Fruit fly (Drosophila melanogaster) whole organism, pupa: ENCODE results near the gene CG34299.

Experiments used
- CG10348 ChIP-seq: fragments of 200-800 bp; sonication (Bioruptor generic); IDR thresholded peaks from 2 replicates; pipeline ENCODE4 v1.3.6; 2022; ENCODE audit warnings: missing biosample characterization, missing genetic modification characterization
- CG14655 ChIP-seq: fragments of 200-800 bp; sonication (Bioruptor generic); optimal IDR thresholded peaks from 3 replicates; lab custom pipeline; 2017; ENCODE audit warnings: mild to moderate bottlenecking, missing biosample characterization, missing genetic modification reagents, missing genetic modification characterization
- CG15710 ChIP-seq: fragments of 200-800 bp; sonication (Bioruptor generic); optimal IDR thresholded peaks from 2 replicates; lab custom pipeline; 2018; ENCODE audit warnings: missing biosample characterization, mild to moderate bottlenecking, missing genetic modification characterization, moderate library complexity
- CG32121 ChIP-seq: fragments of 200-800 bp; sonication (Bioruptor generic); IDR thresholded peaks from 2 replicates; pipeline ENCODE4 v1.3.6; 2022; ENCODE audit warnings: missing biosample characterization, missing genetic modification characterization
- Snoo ChIP-seq: fragments of 200-800 bp; sonication (Bioruptor generic); optimal IDR thresholded peaks from 3 replicates; lab custom pipeline; 2017; ENCODE audit warnings: missing biosample characterization, mild to moderate bottlenecking, missing genetic modification characterization, inconsistent platforms
- fd96Ca ChIP-seq: fragments of 200-800 bp; sonication (Bioruptor generic); IDR thresholded peaks from 3 replicates; pipeline ENCODE4 v1.3.6; 2022; ENCODE audit warnings: missing biosample characterization, missing genetic modification characterization
- rn ChIP-seq: fragments of 200-800 bp; sonication (Bioruptor generic); IDR thresholded peaks from 2 replicates; pipeline ENCODE4 v1.3.6; 2022; ENCODE audit warnings: missing biosample characterization, missing genetic modification characterization

DNA sequence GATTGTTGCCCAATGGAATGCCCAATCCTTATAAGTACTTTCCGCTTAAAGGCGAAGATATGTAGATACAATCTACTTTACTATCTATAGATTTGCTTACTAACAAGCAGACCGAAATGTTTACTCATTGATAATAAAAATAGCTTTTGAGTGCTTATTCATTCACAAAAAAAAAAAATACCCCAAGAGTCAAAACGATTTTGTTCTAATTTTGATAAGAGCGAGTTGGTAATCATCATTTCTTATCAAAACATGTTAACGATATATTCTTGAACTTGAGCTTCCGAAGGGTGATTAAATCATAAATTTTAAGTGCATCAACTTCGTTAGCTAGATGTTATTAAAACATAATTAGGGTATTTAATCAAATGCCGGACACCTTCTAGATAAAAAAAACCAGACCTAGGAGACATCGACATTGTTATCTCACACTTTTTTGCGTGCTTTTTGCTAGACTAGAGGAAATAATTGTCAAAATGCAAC, 1.2 kb downstream of the CG34299 start, which contains the start of gene CG9682:
- TF ChIP-seq Snoo (tag; lab: Kevin White, UChicago) (no peak), CG15710 (no peak), CG14655 (GFP tag; lab: Kevin White, UChicago) (no peak), rn (GFP tag; lab: Robert Waterston, UW) (no peak), CG32121 (GFP tag; lab: Robert Waterston, UW) (no peak), fd96Ca (GFP tag; lab: Robert Waterston, UW) (no peak), CG10348 (no peak)
